ENCODE assay signal across 2 fruit fly cellular contexts in the genomic region with DNA sequence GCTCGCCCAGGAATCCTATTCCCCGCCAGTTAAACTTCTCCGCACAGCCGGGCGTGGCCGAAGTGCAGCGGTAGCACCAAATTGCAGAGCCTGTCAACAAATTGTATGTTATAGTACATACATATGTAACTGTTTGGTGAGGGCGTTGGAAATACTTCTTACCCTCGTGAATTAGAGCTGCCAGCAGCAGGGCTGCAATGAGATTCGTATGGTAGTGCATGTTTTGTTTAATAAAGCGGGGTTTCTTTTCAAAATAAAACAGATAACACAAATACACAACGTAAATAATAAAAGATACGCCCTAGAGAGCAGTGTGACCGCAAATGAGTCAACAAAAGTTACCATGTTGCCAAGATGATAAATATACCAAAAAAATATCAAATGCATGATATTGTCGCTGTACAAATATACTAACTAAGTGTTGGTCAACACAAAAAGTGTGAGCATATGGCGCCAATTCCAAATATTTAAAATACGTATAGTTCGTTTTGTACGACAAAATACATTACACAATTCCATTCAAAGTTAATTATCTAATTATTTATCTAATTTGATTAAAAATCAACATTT.
TF ChIP-seq lines count a peak whose summit lies in the region.

TSS of gene crim (minus strand) at position 328 of the 570 bp plus-strand sequence.

TF ChIP-seq in whole organism, adult, 20 proteins besides CTCF, POLR2A, EP300 and RAD21 (continued from another document):
- TF ChIP-seq CG12768 (GFP tag; optimal IDR thresholded peaks at IDR 0.05; lab: Kevin White, UChicago) (no peak), CG1620 (GFP tag; optimal IDR thresholded peaks at IDR 0.05; lab: Kevin White, UChicago) (no peak), cnc (optimal IDR thresholded peaks at IDR 0.05; lab: Kevin White, UChicago) (no peak)

TF ChIP-seq in whole organism, embryonic, 481 proteins besides CTCF, POLR2A, EP300 and RAD21 (continued from another document):
- TF ChIP-seq CG30403 (GFP tag; optimal IDR thresholded peaks at IDR 0.05; lab: Kevin White, UChicago) (peak; percentile 12), CG13287 (GFP tag; IDR thresholded peaks at IDR 0.05; lab: Robert Waterston, UW; ENCODE audit: partially characterized antibody) (peak; percentile 50; the same call in 1 of the 2 replicates), Fer1 (GFP tag; optimal IDR thresholded peaks at IDR 0.05; lab: Kevin White, UChicago) (peak; percentile 10), PHDP (tag; optimal IDR thresholded peaks at IDR 0.05; lab: Kevin White, UChicago) (peak; percentile 30), Med (GFP tag; lab: Kevin White, UChicago) (peak; percentile 70), CG8924 (tag; optimal IDR thresholded peaks at IDR 0.05; lab: Kevin White, UChicago) (peak; percentile 12), insv (GFP tag; optimal IDR thresholded peaks at IDR 0.05; lab: Kevin White, UChicago) (peak in 1 of 2 experiments; percentile 0), CG8290 (GFP tag; optimal IDR thresholded peaks at IDR 0.05; lab: Kevin White, UChicago) (no peak), CG8290 (tag; optimal IDR thresholded peaks at IDR 0.05; lab: Kevin White, UChicago) (peak in 1 of 2 experiments; percentile 52), CG11085 (GFP tag; IDR thresholded peaks at IDR 0.05; lab: Robert Waterston, UW) (no peak), CG13624 (GFP tag; optimal IDR thresholded peaks at IDR 0.05; lab: Kevin White, UChicago) (peak; percentile 30), HmgZ (tag; optimal IDR thresholded peaks at IDR 0.05; lab: Kevin White, UChicago) (peak; percentile 59), Awh (GFP tag; IDR thresholded peaks at IDR 0.05; lab: Robert Waterston, UW) (0 out of 2 replicates have a peak, but pooled peaks have one; percentile 38), lola (GFP tag; optimal IDR thresholded peaks at IDR 0.05; lab: Kevin White, UChicago) (no peak), CG2120 (GFP tag; optimal IDR thresholded peaks at IDR 0.05; lab: Kevin White, UChicago) (peak; percentile 13), Stat92E (GFP tag; optimal IDR thresholded peaks at IDR 0.05; lab: Kevin White, UChicago) (peak in 1 of 3 experiments; percentile 68), unpg (GFP tag; optimal IDR thresholded peaks at IDR 0.05; lab: Kevin White, UChicago) (peak; percentile 3), CG3847 (GFP tag; IDR thresholded peaks at IDR 0.05; lab: Robert Waterston, UW) (0 out of 2 replicates have a peak, but pooled peaks have one; percentile 39), CG12391 (tag; optimal IDR thresholded peaks at IDR 0.05; lab: Kevin White, UChicago) (peak; percentile 11), knrl (GFP tag; IDR thresholded peaks at IDR 0.05; lab: Robert Waterston, UW; ENCODE audit: partially characterized antibody) (peak; percentile 40; the same call in 1 of the 3 replicates), Dp (GFP tag; optimal IDR thresholded peaks at IDR 0.05; lab: Kevin White, UChicago) (peak; percentile 95), Sox102F (GFP tag; optimal IDR thresholded peaks at IDR 0.05; lab: Kevin White, UChicago) (no peak), CG3838 (GFP tag; optimal IDR thresholded peaks at IDR 0.05; lab: Kevin White, UChicago) (no peak), Sry-δ (GFP tag; optimal IDR thresholded peaks at IDR 0.05; lab: Kevin White, UChicago) (peak; percentile 26), CG14710 (tag; optimal IDR thresholded peaks at IDR 0.05; lab: Kevin White, UChicago) (peak; percentile 62), Bteb2 (GFP tag; optimal IDR thresholded peaks at IDR 0.05; lab: Kevin White, UChicago) (no peak), CG9817 (tag; optimal IDR thresholded peaks at IDR 0.05; lab: Kevin White, UChicago) (no peak), CG9797 (GFP tag; optimal IDR thresholded peaks at IDR 0.05; lab: Kevin White, UChicago) (peak; percentile 93), CG11504 (tag; optimal IDR thresholded peaks at IDR 0.05; lab: Kevin White, UChicago) (peak; percentile 73), CG34422 (GFP tag; IDR thresholded peaks at IDR 0.05; lab: Robert Waterston, UW) (0 out of 3 replicates have a peak, but pooled peaks have one; percentile 53), CG4328 (GFP tag; optimal IDR thresholded peaks at IDR 0.05; lab: Kevin White, UChicago) (peak; percentile 7), GATAe (GFP tag; conservative IDR thresholded peaks at IDR 0.05; lab: Robert Waterston, UW) (no peak), YL-1 (GFP tag; optimal IDR thresholded peaks at IDR 0.05; lab: Kevin White, UChicago) (peak; percentile 87), sug (tag; optimal IDR thresholded peaks at IDR 0.05; lab: Kevin White, UChicago) (peak; percentile 23), Pdp1 (GFP tag; optimal IDR thresholded peaks at IDR 0.05; lab: Kevin White, UChicago) (peak in 1 of 2 experiments; percentile 45), MBD-R2 (GFP tag; IDR thresholded peaks at IDR 0.05; lab: Robert Waterston, UW) (peak; percentile 64), tll (GFP tag; optimal IDR thresholded peaks at IDR 0.05; lab: Kevin White, UChicago) (no peak), MESR4 (GFP tag; optimal IDR thresholded peaks at IDR 0.05; lab: Kevin White, UChicago) (peak; percentile 88), hb (GFP tag; IDR thresholded peaks at IDR 0.05; lab: Robert Waterston, UW; ENCODE audit: partially characterized antibody) (no peak), vvl (GFP tag; IDR thresholded peaks at IDR 0.05; lab: Robert Waterston, UW) (0 out of 2 replicates have a peak, but pooled peaks have one; percentile 18), pb (GFP tag; optimal IDR thresholded peaks at IDR 0.05; lab: Kevin White, UChicago) (no peak), sens-2 (GFP tag; IDR thresholded peaks at IDR 0.05; lab: Robert Waterston, UW) (no peak), bigmax (GFP tag; optimal IDR thresholded peaks at IDR 0.05; lab: Kevin White, UChicago) (no peak), vnd (GFP tag; IDR thresholded peaks at IDR 0.05; lab: Robert Waterston, UW; ENCODE audit: partially characterized antibody) (no peak), CG8281 (tag; optimal IDR thresholded peaks at IDR 0.05; lab: Kevin White, UChicago) (no peak), so (GFP tag; IDR thresholded peaks at IDR 0.05; lab: Robert Waterston, UW) (0 out of 3 replicates have a peak, but pooled peaks have one; percentile 34), pnt (GFP tag; optimal IDR thresholded peaks at IDR 0.05; lab: Kevin White, UChicago) (no peak), sim (GFP tag; IDR thresholded peaks at IDR 0.05; lab: Robert Waterston, UW) (no peak), ems (GFP tag; optimal IDR thresholded peaks at IDR 0.05; lab: Kevin White, UChicago) (no peak), phol (tag; optimal IDR thresholded peaks at IDR 0.05; lab: Kevin White, UChicago) (peak; percentile 42), CG4617 (GFP tag; optimal IDR thresholded peaks at IDR 0.05; lab: Kevin White, UChicago; ENCODE audit: borderline replicate concordance) (peak; percentile 61), lbe (GFP tag; optimal IDR thresholded peaks at IDR 0.05; lab: Kevin White, UChicago) (peak; percentile 34), tx (GFP tag; optimal IDR thresholded peaks at IDR 0.05; lab: Kevin White, UChicago) (no peak), Dbx (GFP tag; IDR thresholded peaks at IDR 0.05; lab: Robert Waterston, UW) (0 out of 3 replicates have a peak, but pooled peaks have one; percentile 14), wdn (GFP tag; IDR thresholded peaks at IDR 0.05; lab: Robert Waterston, UW) (no peak), CG12659 (GFP tag; optimal IDR thresholded peaks at IDR 0.05; lab: Kevin White, UChicago) (peak; percentile 15), kni (GFP tag; optimal IDR thresholded peaks at IDR 0.05; lab: Kevin White, UChicago) (no peak), Nf-YC (tag; optimal IDR thresholded peaks at IDR 0.05; lab: Kevin White, UChicago) (peak; percentile 28), pzg (GFP tag; optimal IDR thresholded peaks at IDR 0.05; lab: Kevin White, UChicago) (peak; percentile 96), Hmr (GFP tag; optimal IDR thresholded peaks at IDR 0.05; lab: Kevin White, UChicago) (peak; percentile 49), CG15601 (tag; optimal IDR thresholded peaks at IDR 0.05; lab: Kevin White, UChicago) (peak; percentile 16), CG18011 (GFP tag; optimal IDR thresholded peaks at IDR 0.05; lab: Kevin White, UChicago) (no peak), CG15514 (GFP tag; optimal IDR thresholded peaks at IDR 0.05; lab: Kevin White, UChicago) (peak; percentile 74), grau (tag; optimal IDR thresholded peaks at IDR 0.05; lab: Kevin White, UChicago) (peak; percentile 2), Ets97D (GFP tag; optimal IDR thresholded peaks at IDR 0.05; lab: Kevin White, UChicago) (peak; percentile 59), pum (GFP tag; optimal IDR thresholded peaks at IDR 0.05; lab: Kevin White, UChicago) (no peak), CG1603 (tag; optimal IDR thresholded peaks at IDR 0.05; lab: Kevin White, UChicago) (peak; percentile 62), ci (GFP tag; IDR thresholded peaks at IDR 0.05; lab: Robert Waterston, UW) (peak; percentile 23; the same call in 1 of the 3 replicates), CG10267 (tag; optimal IDR thresholded peaks at IDR 0.05; lab: Kevin White, UChicago) (peak; percentile 97), nmo (GFP tag; optimal IDR thresholded peaks at IDR 0.05; lab: Kevin White, UChicago) (peak; percentile 33), salm (tag; optimal IDR thresholded peaks at IDR 0.05; lab: Kevin White, UChicago) (no peak), CG30020 (tag; optimal IDR thresholded peaks at IDR 0.05; lab: Kevin White, UChicago) (peak; percentile 21), Lhr (GFP tag; optimal IDR thresholded peaks at IDR 0.05; lab: Kevin White, UChicago) (peak; percentile 52), Bgb (GFP tag; IDR thresholded peaks at IDR 0.05; lab: Robert Waterston, UW; ENCODE audit: partially characterized antibody) (peak; percentile 30; the same call in 1 of the 2 replicates), ssp (GFP tag; IDR thresholded peaks at IDR 0.05; lab: Robert Waterston, UW) (no peak), sens (GFP tag; lab: Kevin White, UChicago) (peak; percentile 25), row (GFP tag; IDR thresholded peaks at IDR 0.05; lab: Robert Waterston, UW) (peak; percentile 12; the same call in 1 of the 3 replicates), CG33213 (GFP tag; optimal IDR thresholded peaks at IDR 0.05; lab: Kevin White, UChicago) (peak; percentile 53), gcm (GFP tag; optimal IDR thresholded peaks at IDR 0.05; lab: Kevin White, UChicago) (no peak), CG11093 (GFP tag; IDR thresholded peaks at IDR 0.05; lab: Robert Waterston, UW) (no peak), D19A (tag; optimal IDR thresholded peaks at IDR 0.05; lab: Kevin White, UChicago) (no peak), hkb (optimal IDR thresholded peaks at IDR 0.05; lab: Kevin White, UChicago) (no peak), hkb (GFP tag; IDR thresholded peaks at IDR 0.05; lab: Robert Waterston, UW) (0 out of 2 replicates have a peak, but pooled peaks have one; percentile 27), CG31388 (GFP tag; optimal IDR thresholded peaks at IDR 0.05; lab: Kevin White, UChicago) (no peak)
